Worm (Caenorhabditis elegans): ENCODE measurements around the gene msp-79.

The msp-79 gene

ce11 chrIV:9803544-9803943 is 36.6 kb upstream of the msp-79 start (continued):
- TF ChIP-seq nhr-43 (tag; optimal IDR thresholded peaks at IDR 0.05; ENCODE audit: poor library complexity, severe bottlenecking) (peak; percentile 64), snpc-4 (tag; optimal IDR thresholded peaks at IDR 0.05) (peak; percentile 52)

ce11 chrIV:9802711-9803110 is 35.8 kb upstream of the msp-79 start, which contains the start of gene fat-3:
Gene fat-3, plus strand, starts transcription at chrIV:9803023.
- TF ChIP-seq aly-2 (tag; optimal IDR thresholded peaks at IDR 0.05) (no peak), fos-1 (tag; optimal IDR thresholded peaks at IDR 0.05) (no peak), ztf-11 (tag; optimal IDR thresholded peaks at IDR 0.05) (no peak), elt-3 (tag; optimal IDR thresholded peaks at IDR 0.05) (no peak), lin-15B (tag; optimal IDR thresholded peaks at IDR 0.05) (no peak), nhr-25 (tag; optimal IDR thresholded peaks at IDR 0.05) (no peak), elt-1 (tag; optimal IDR thresholded peaks at IDR 0.05) (no peak), ceh-82 (tag; optimal IDR thresholded peaks at IDR 0.05) (no peak), fkh-2 (tag; optimal IDR thresholded peaks at IDR 0.05) (no peak), ZK546.5 (tag; optimal IDR thresholded peaks at IDR 0.05) (no peak), mdl-1 (tag; optimal IDR thresholded peaks at IDR 0.05) (no peak), zag-1 (tag; optimal IDR thresholded peaks at IDR 0.05) (no peak), mml-1 (tag; optimal IDR thresholded peaks at IDR 0.05) (no peak), daf-12 (tag; optimal IDR thresholded peaks at IDR 0.05) (no peak), sea-2 (GFP tag; optimal IDR thresholded peaks at IDR 0.05) (no peak), egl-27 (tag; optimal IDR thresholded peaks at IDR 0.05) (no peak), nhr-67 (tag; optimal IDR thresholded peaks at IDR 0.05) (no peak), snpc-4 (tag; optimal IDR thresholded peaks at IDR 0.05) (no peak), tbx-2 (tag; optimal IDR thresholded peaks at IDR 0.05) (no peak), nfya-1 (tag; optimal IDR thresholded peaks at IDR 0.05; ENCODE audit: insufficient read depth) (no peak), skn-1 (tag; optimal IDR thresholded peaks at IDR 0.05) (peak; percentile 9), nhr-237 (tag; optimal IDR thresholded peaks at IDR 0.05) (no peak), nhr-76 (tag; optimal IDR thresholded peaks at IDR 0.05) (no peak), hmg-11 (tag; optimal IDR thresholded peaks at IDR 0.05) (no peak), egl-5 (tag; optimal IDR thresholded peaks at IDR 0.05) (no peak), ceh-16 (tag; optimal IDR thresholded peaks at IDR 0.05) (no peak), nhr-43 (tag; optimal IDR thresholded peaks at IDR 0.05; ENCODE audit: poor library complexity, severe bottlenecking) (peak; percentile 15), nhr-28 (tag; optimal IDR thresholded peaks at IDR 0.05) (no peak), nhr-12 (tag; optimal IDR thresholded peaks at IDR 0.05) (no peak), unc-39 (tag; optimal IDR thresholded peaks at IDR 0.05) (no peak), lin-39 (tag; optimal IDR thresholded peaks at IDR 0.05) (no peak), elt-2 (tag; optimal IDR thresholded peaks at IDR 0.05) (peak; percentile 78), pqm-1 (tag; optimal IDR thresholded peaks at IDR 0.05) (peak; percentile 63), eor-1 (tag; optimal IDR thresholded peaks at IDR 0.05) (no peak), pha-4 (tag; optimal IDR thresholded peaks at IDR 0.05) (peak; percentile 19), ceh-28 (tag; optimal IDR thresholded peaks at IDR 0.05) (peak; percentile 46), ceh-9 (tag; optimal IDR thresholded peaks at IDR 0.05) (no peak), lsy-12 (tag; optimal IDR thresholded peaks at IDR 0.05) (no peak), ama-1 (optimal IDR thresholded peaks at IDR 0.05) (no peak), nhr-23 (tag; optimal IDR thresholded peaks at IDR 0.05) (no peak), ztf-4 (tag; optimal IDR thresholded peaks at IDR 0.05) (no peak)

- TF ChIP-seq jun-1 (tag; optimal IDR thresholded peaks at IDR 0.05) (peak; percentile 82), ama-1 (optimal IDR thresholded peaks at IDR 0.05) (peak; percentile 56), pha-4 (tag; optimal IDR thresholded peaks at IDR 0.05) (peak; percentile 66), elt-2 (tag; optimal IDR thresholded peaks at IDR 0.05) (peak; percentile 98), pqm-1 (tag; optimal IDR thresholded peaks at IDR 0.05) (peak; percentile 99), tbx-2 (tag; optimal IDR thresholded peaks at IDR 0.05) (no peak), hmg-11 (tag; optimal IDR thresholded peaks at IDR 0.05) (no peak)
These were observed 34.5 kb upstream of the msp-79 start for ce11 chrIV:9801418-9801817.

Data from whole organism, L3 larva.